Worm (Caenorhabditis elegans): ENCODE data around the gene Y25C1A.13.

The Y25C1A.13 gene

DNA sequence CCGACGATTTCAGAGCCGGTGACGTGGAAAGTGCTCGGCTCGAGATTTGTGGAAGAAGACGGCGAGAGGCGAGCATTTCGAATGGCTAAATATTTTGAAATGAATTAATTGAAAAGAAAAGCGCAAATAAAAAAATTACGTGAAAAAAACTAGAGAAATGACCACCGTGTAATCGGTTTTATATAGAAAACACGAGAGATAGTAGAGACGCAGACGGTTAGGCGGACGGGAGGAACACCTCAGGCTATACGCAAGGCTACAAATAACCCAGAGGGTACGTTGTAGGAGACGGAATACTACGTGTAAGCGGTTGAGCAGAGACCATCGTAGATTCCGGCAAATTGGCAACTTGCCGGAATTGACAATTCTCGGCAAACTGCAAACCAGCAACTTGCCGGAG, at the start of gene Y25C1A.13:
Gene Y25C1A.13, minus strand, starts transcription at position 101 of the 400 bp plus-strand sequence.
- TF ChIP-seq elt-2 (tag; optimal IDR thresholded peaks at IDR 0.05) (peak; percentile 1), nhr-43 (tag; optimal IDR thresholded peaks at IDR 0.05; ENCODE audit: poor library complexity, severe bottlenecking) (no peak), eor-1 (tag; optimal IDR thresholded peaks at IDR 0.05) (no peak)

DNA sequence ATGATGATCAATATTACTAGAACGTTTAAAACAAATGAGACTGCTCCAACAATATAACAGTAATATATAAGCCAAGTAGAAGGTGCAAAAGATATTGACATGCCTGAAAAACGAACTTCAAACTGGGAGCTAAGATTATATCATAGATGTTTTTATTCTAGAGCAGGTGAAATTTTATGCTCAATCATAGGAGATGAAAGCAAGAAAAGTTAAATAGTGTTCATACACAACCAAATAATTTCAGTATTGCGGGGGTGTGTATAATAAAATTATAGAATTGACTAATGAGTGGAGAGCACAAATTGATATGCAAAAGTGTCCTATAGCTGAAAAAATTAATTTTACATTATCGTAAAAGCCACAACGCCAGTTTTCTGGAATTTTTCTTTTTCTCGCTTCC, 47.9 kb upstream of the Y25C1A.13 start, which contains the start of gene sri-34:
Gene sri-34, minus strand, starts transcription at position 101 of the 400 bp plus-strand sequence.
- TF ChIP-seq hmg-11 (tag; optimal IDR thresholded peaks at IDR 0.05) = no peak
- no peak for TF ChIP-seq elt-2 (tag; optimal IDR thresholded peaks at IDR 0.05)
- no peak for TF ChIP-seq fos-1 (tag; optimal IDR thresholded peaks at IDR 0.05)

DNA sequence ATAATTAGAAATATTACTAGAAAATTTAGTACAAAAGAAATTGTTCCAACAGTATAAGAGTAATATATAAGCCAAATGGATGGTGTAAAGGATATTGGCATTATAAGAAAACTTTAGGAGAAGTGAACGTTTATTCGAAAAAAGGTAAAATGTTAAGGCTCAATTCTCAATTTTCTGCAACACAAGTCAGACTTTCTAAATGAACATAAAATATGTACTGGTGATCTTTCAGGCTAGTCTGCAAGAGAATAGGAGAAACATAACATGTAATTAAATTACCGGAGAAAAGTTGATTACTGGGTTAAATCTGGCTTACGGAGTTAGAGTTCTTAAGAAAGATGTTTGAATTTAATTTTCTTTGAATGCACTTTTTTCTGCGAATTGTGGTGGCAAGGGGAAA, 45.7 kb upstream of the Y25C1A.13 start, which contains the start of gene sri-33:
Gene sri-33, minus strand, starts transcription at position 101 of the 400 bp plus-strand sequence.
- no peak for TF ChIP-seq fos-1 (tag; optimal IDR thresholded peaks at IDR 0.05)
- no peak for TF ChIP-seq skn-1 (tag; optimal IDR thresholded peaks at IDR 0.05)
- no peak for TF ChIP-seq ceh-82 (tag; optimal IDR thresholded peaks at IDR 0.05)

DNA sequence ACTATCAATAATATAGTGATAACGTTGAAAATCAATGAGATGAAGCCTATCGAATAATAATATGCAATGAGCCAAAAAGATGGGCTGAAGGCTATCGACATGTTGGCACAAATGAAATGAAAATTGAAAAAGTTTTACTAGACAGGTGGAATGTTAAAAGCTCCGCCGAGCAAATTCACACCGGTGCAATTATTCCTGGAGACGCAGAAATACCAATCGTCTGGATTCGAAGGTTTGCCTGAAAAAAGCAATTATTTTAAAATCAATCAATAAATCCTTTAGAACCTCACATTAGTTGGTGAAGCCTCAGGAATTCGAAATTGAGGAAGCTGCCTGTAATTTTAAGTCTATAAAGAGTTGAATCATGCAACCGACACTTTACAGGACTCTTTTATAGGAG, 43.3 kb upstream of the Y25C1A.13 start, which contains the start of gene sri-32:
Gene sri-32, minus strand, starts transcription at position 101 of the 400 bp plus-strand sequence.
- no peak for TF ChIP-seq pqm-1 (tag; optimal IDR thresholded peaks at IDR 0.05)
- TF ChIP-seq eor-1 (tag; optimal IDR thresholded peaks at IDR 0.05) = no peak
- no peak for TF ChIP-seq R02D3.7 (tag; optimal IDR thresholded peaks at IDR 0.05)
- no peak for TF ChIP-seq lin-15B (tag; optimal IDR thresholded peaks at IDR 0.05)
- TF ChIP-seq elt-3 (tag; optimal IDR thresholded peaks at IDR 0.05) = no peak
- TF ChIP-seq lin-39 (tag; optimal IDR thresholded peaks at IDR 0.05) = no peak
- TF ChIP-seq lsy-12 (tag; optimal IDR thresholded peaks at IDR 0.05) = no peak
- TF ChIP-seq unc-62 (GFP tag; optimal IDR thresholded peaks at IDR 0.05) = no peak
- TF ChIP-seq mdl-1 (tag; optimal IDR thresholded peaks at IDR 0.05) = no peak
- TF ChIP-seq ztf-11 (tag; optimal IDR thresholded peaks at IDR 0.05) = no peak
- no peak for TF ChIP-seq nhr-12 (tag; optimal IDR thresholded peaks at IDR 0.05)
- TF ChIP-seq nhr-237 (tag; optimal IDR thresholded peaks at IDR 0.05) = no peak
- no peak for TF ChIP-seq mml-1 (tag; optimal IDR thresholded peaks at IDR 0.05)
- no peak for TF ChIP-seq zag-1 (tag; optimal IDR thresholded peaks at IDR 0.05)
- TF ChIP-seq hmg-11 (tag; optimal IDR thresholded peaks at IDR 0.05) = no peak
- TF ChIP-seq ZK546.5 (tag; optimal IDR thresholded peaks at IDR 0.05) = no peak
- TF ChIP-seq ceh-28 (tag; optimal IDR thresholded peaks at IDR 0.05) = no peak
- TF ChIP-seq snpc-4 (tag; optimal IDR thresholded peaks at IDR 0.05) = no peak
- no peak for TF ChIP-seq sea-2 (GFP tag; optimal IDR thresholded peaks at IDR 0.05)

DNA sequence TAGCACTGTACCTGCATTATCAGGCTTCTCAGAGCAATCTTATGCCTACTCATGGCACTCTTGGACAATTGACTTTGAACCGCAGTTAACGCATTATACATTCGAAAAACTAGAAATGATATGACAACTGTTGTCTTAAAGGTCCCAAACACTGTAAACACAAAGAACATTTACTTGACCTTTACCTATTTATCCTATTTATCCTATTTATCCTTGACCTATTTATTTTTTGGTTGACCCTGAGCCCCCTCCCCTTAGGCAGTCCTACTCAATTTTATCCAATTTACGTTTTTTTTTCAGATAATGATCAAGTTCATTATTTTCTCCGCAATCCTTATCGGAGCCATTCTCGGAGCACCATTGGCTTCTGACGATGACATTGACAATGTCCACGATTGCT, 40.6 kb upstream of the Y25C1A.13 start, which contains the start of the genes T10D4.14 and T10D4.19:
Gene T10D4.14, minus strand, starts transcription at position 101 of the 400 bp plus-strand sequence.
Gene T10D4.19, plus strand, starts transcription at position 304 of the 400 bp plus-strand sequence.
- TF ChIP-seq nhr-12 (tag; optimal IDR thresholded peaks at IDR 0.05) (no peak), ztf-11 (tag; optimal IDR thresholded peaks at IDR 0.05) (no peak), nhr-28 (tag; optimal IDR thresholded peaks at IDR 0.05) (no peak), nhr-23 (tag; optimal IDR thresholded peaks at IDR 0.05) (no peak), ceh-16 (tag; optimal IDR thresholded peaks at IDR 0.05) (no peak), ceh-82 (tag; optimal IDR thresholded peaks at IDR 0.05) (no peak), R02D3.7 (tag; optimal IDR thresholded peaks at IDR 0.05) (no peak), nhr-237 (tag; optimal IDR thresholded peaks at IDR 0.05) (no peak), fkh-10 (GFP tag; optimal IDR thresholded peaks at IDR 0.05) (no peak)

DNA sequence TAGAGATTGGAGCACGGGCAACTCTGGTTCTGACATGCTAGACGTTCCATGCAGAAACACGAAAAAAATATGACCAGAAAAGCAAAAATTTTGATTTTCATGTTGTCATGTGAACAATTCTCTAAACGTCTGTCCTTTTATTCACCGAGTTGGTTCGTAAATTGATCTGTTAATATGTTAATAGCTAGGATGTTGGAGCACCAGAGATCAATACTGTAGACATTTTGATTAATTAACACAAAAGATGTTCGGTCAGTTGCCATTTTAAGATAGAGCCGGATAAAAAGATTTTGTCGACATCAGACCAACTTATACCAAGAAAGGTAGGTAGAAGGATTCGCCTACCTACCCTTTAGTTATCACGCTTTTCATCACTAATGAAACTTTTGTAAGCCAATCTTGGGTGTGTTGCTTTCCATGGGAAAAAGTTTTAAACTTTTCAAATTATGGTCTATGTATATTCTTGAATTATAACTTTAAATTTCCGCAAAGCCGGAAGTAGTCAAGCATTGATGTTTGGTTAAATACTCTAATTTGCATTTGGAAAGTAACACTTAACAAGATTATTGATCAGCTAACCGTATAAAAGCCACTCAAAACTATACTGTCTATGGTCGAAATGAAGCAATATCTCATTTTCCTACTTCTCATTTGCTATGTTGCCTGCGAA, 38.6 kb upstream of the Y25C1A.13 start, which contains the start of the genes T10D4.11 and T10D4.1:
Gene T10D4.11, minus strand, starts transcription at position 101 of the 670 bp plus-strand sequence.
Gene T10D4.1, plus strand, starts transcription at position 620 of the 670 bp plus-strand sequence.
- no peak for TF ChIP-seq ztf-4 (tag; optimal IDR thresholded peaks at IDR 0.05)
- no peak for TF ChIP-seq nhr-11 (tag; optimal IDR thresholded peaks at IDR 0.05)
- no peak for TF ChIP-seq fos-1 (tag; optimal IDR thresholded peaks at IDR 0.05)
- no peak for TF ChIP-seq egl-5 (tag; optimal IDR thresholded peaks at IDR 0.05)
- no peak for TF ChIP-seq nfya-1 (tag; optimal IDR thresholded peaks at IDR 0.05; ENCODE audit: insufficient read depth)
- TF ChIP-seq ceh-28 (tag; optimal IDR thresholded peaks at IDR 0.05) = no peak

Measured in whole organism, L3 larva.